Fruit fly (Drosophila melanogaster) whole organism, embryonic: Measurements from ENCODE around the gene CG13928.
A peak's percentile ranks its signal among the peaks of the same experiment; 100 is the strongest.

ENCODE experiments used
- Antp ChIP-seq: fragments of 200-800 bp; sonication (Bioruptor generic); optimal IDR thresholded peaks from 3 replicates; lab custom pipeline; 2016; ENCODE audit warnings: missing biosample characterization, missing genetic modification characterization
- Atf-2 ChIP-seq: fragments of 200-800 bp; sonication (Bioruptor generic); optimal IDR thresholded peaks from 2 replicates; lab custom pipeline; 2016; ENCODE audit warnings: missing biosample characterization, missing genetic modification characterization
- Blimp-1 ChIP-seq: fragments of 200-800 bp; sonication (Bioruptor generic); optimal IDR thresholded peaks from 3 replicates; lab custom pipeline; 2018; ENCODE audit warnings: missing biosample characterization, missing genetic modification characterization, mild to moderate bottlenecking, moderate library complexity, missing genetic modification reagents
- Bteb2 ChIP-seq: fragments of 200-800 bp; sonication (Bioruptor generic); optimal IDR thresholded peaks from 2 replicates; lab custom pipeline; 2016; ENCODE audit warnings: missing biosample characterization, missing genetic modification characterization
- CG10431 ChIP-seq: fragments of 200-800 bp; sonication (Bioruptor generic); optimal IDR thresholded peaks from 3 replicates; lab custom pipeline; 2018; ENCODE audit warnings: missing biosample characterization, mild to moderate bottlenecking, missing genetic modification characterization
- CG11504 ChIP-seq: fragments of 200-800 bp; sonication (Bioruptor generic); optimal IDR thresholded peaks from 3 replicates; lab custom pipeline; 2019; ENCODE audit warnings: missing biosample characterization, mild to moderate bottlenecking, missing genetic modification characterization, moderate library complexity
- CG12155 ChIP-seq: fragments of 200-800 bp; sonication (Bioruptor generic); optimal IDR thresholded peaks from 3 replicates; lab custom pipeline; 2016; ENCODE audit warnings: missing biosample characterization, missing genetic modification characterization
- CG13287 ChIP-seq: fragments of 200-800 bp; sonication (Bioruptor generic); IDR thresholded peaks from 2 replicates; pipeline ENCODE4 v1.3.6; 2022; ENCODE audit warnings: missing biosample characterization, missing genetic modification characterization; ENCODE audit not compliant: partially characterized antibody
- CG13296 ChIP-seq: fragments of 200-800 bp; sonication (Bioruptor generic); optimal IDR thresholded peaks from 3 replicates; lab custom pipeline; 2018; ENCODE audit warnings: missing biosample characterization, mild to moderate bottlenecking, missing genetic modification characterization
- CG1602 ChIP-seq: fragments of 200-800 bp; sonication (Bioruptor generic); optimal IDR thresholded peaks from 3 replicates; lab custom pipeline; 2016; ENCODE audit warnings: missing biosample characterization, missing genetic modification characterization
- CG1832 ChIP-seq: fragments of 200-800 bp; sonication (Bioruptor generic); optimal IDR thresholded peaks from 2 replicates; lab custom pipeline; 2017; ENCODE audit warnings: missing biosample characterization, mild to moderate bottlenecking, missing genetic modification characterization, inconsistent platforms
- CG2875 ChIP-seq: fragments of 200-800 bp; sonication (Bioruptor generic); optimal IDR thresholded peaks from 2 replicates; lab custom pipeline; 2017; ENCODE audit warnings: missing biosample characterization, mild to moderate bottlenecking, missing genetic modification characterization, missing genetic modification reagents
- CG30020 ChIP-seq: fragments of 200-800 bp; optimal IDR thresholded peaks from 2 replicates; lab custom pipeline; 2019; ENCODE audit warnings: missing biosample characterization, mild to moderate bottlenecking, missing genetic modification characterization, moderate library complexity
- CG3065 ChIP-seq: fragments of 200-800 bp; sonication (Bioruptor generic); optimal IDR thresholded peaks from 2 replicates; lab custom pipeline; 2016; ENCODE audit warnings: missing biosample characterization, missing genetic modification characterization
- CG3407 ChIP-seq: fragments of 200-800 bp; sonication (Bioruptor generic); optimal IDR thresholded peaks from 2 replicates; lab custom pipeline; 2018; ENCODE audit warnings: missing biosample characterization, mild to moderate bottlenecking, missing genetic modification characterization
- CG4617 ChIP-seq: fragments of 200-800 bp; sonication (Bioruptor generic); optimal IDR thresholded peaks from 3 replicates; lab custom pipeline; 2016; ENCODE audit warnings: missing biosample characterization, missing genetic modification characterization, borderline replicate concordance
- CG7556 ChIP-seq: fragments of 200-800 bp; sonication (Bioruptor generic); optimal IDR thresholded peaks from 2 replicates; lab custom pipeline; 2017; ENCODE audit warnings: missing biosample characterization, mild to moderate bottlenecking, missing genetic modification characterization
- CG7839 ChIP-seq: fragments of 200-800 bp; sonication (Bioruptor generic); optimal IDR thresholded peaks from 3 replicates; lab custom pipeline; 2018; ENCODE audit warnings: missing biosample characterization, mild to moderate bottlenecking, missing genetic modification characterization, moderate library complexity
- CG7963 ChIP-seq: fragments of 200-800 bp; sonication (Bioruptor generic); IDR thresholded peaks from 3 replicates; pipeline ENCODE4 v1.3.6; 2022; ENCODE audit warnings: missing biosample characterization, missing genetic modification characterization; ENCODE audit not compliant: partially characterized antibody
- CG8359 ChIP-seq: fragments of 200-800 bp; sonication (Bioruptor generic); optimal IDR thresholded peaks from 2 replicates; lab custom pipeline; 2017; ENCODE audit warnings: missing biosample characterization, mild to moderate bottlenecking, missing genetic modification characterization, borderline replicate concordance
- CG9876 ChIP-seq: fragments of 200-800 bp; sonication (Bioruptor generic); optimal IDR thresholded peaks from 2 replicates; lab custom pipeline; 2016; ENCODE audit warnings: missing biosample characterization, missing genetic modification characterization
- Fer3 ChIP-seq: fragments of 200-800 bp; sonication (Bioruptor generic); optimal IDR thresholded peaks from 2 replicates; lab custom pipeline; 2018; ENCODE audit warnings: missing biosample characterization, mild to moderate bottlenecking, missing genetic modification characterization, moderate library complexity
- HLH3B ChIP-seq: fragments of 200-800 bp; sonication (Bioruptor generic); IDR thresholded peaks from 2 replicates; pipeline ENCODE4 v1.3.6; 2022; ENCODE audit warnings: missing biosample characterization, missing genetic modification characterization
- HmgD ChIP-seq: fragments of 200-800 bp; sonication (Bioruptor generic); optimal IDR thresholded peaks from 3 replicates; lab custom pipeline; 2016; ENCODE audit warnings: missing biosample characterization, missing genetic modification characterization
- Jarid2 ChIP-seq: fragments of 200-800 bp; sonication (Bioruptor generic); optimal IDR thresholded peaks from 3 replicates; lab custom pipeline; 2017; ENCODE audit warnings: mild to moderate bottlenecking, missing biosample characterization, missing genetic modification reagents, missing genetic modification characterization
- Med ChIP-seq: fragments of 200-800 bp; sonication (Bioruptor generic); peaks from one replicate; lab custom pipeline; 2016; ENCODE audit warnings: missing biosample characterization, missing genetic modification characterization, mild to moderate bottlenecking, inconsistent platforms, moderate library complexity
- NC2β ChIP-seq: fragments of 200-800 bp; sonication (Bioruptor generic); optimal IDR thresholded peaks from 2 replicates; lab custom pipeline; 2016; ENCODE audit warnings: missing biosample characterization, missing genetic modification characterization
- NK7.1 ChIP-seq: fragments of 200-800 bp; sonication (Bioruptor generic); optimal IDR thresholded peaks from 3 replicates; lab custom pipeline; 2016; ENCODE audit warnings: missing biosample characterization, missing genetic modification characterization
- Neu2 ChIP-seq: fragments of 200-800 bp; sonication (Bioruptor generic); optimal IDR thresholded peaks from 3 replicates; lab custom pipeline; 2016; ENCODE audit warnings: missing biosample characterization, missing genetic modification characterization, borderline replicate concordance
- Poxn ChIP-seq: fragments of 200-800 bp; sonication (Bioruptor generic); IDR thresholded peaks from 2 replicates; pipeline ENCODE4 v1.3.6; 2022; ENCODE audit warnings: missing biosample characterization, missing genetic modification characterization
- Ptx1 ChIP-seq: fragments of 200-800 bp; sonication (Bioruptor generic); IDR thresholded peaks from 2 replicates; pipeline ENCODE4 v1.3.6; 2022; ENCODE audit warnings: missing biosample characterization, missing genetic modification characterization
- Usf ChIP-seq: fragments of 200-800 bp; sonication (Bioruptor generic); optimal IDR thresholded peaks from 2 replicates; lab custom pipeline; 2017; ENCODE audit warnings: missing genotype, missing biosample characterization, missing genetic modification characterization
- bsh ChIP-seq, 2 experiments: fragments of 200-800 bp; sonication (Bioruptor generic); optimal IDR thresholded peaks; 2 replicates each; lab custom pipeline; 2017 to 2018; ENCODE audit warnings: mild to moderate bottlenecking in 2 of 2, missing biosample characterization in 2 of 2, missing genetic modification characterization in 2 of 2, moderate library complexity in 1 of 2
- cg ChIP-seq: fragments of 200-800 bp; sonication (Bioruptor generic); optimal IDR thresholded peaks from 3 replicates; lab custom pipeline; 2019; ENCODE audit warnings: missing biosample characterization, mild to moderate bottlenecking, missing genetic modification characterization, moderate library complexity
- ci ChIP-seq: fragments of 200-800 bp; sonication (Bioruptor generic); IDR thresholded peaks from 3 replicates; pipeline ENCODE4 v1.3.6; 2022; ENCODE audit warnings: missing biosample characterization, missing genetic modification characterization
- crp ChIP-seq, 2 experiments: fragments of 200-800 bp; sonication (Bioruptor generic); optimal IDR thresholded peaks; 2 replicates in 1 of 2; 3 replicates in 1 of 2; lab custom pipeline; 2017; ENCODE audit warnings: missing biosample characterization in 2 of 2, missing genetic modification characterization in 2 of 2, mild to moderate bottlenecking in 1 of 2, moderate library complexity in 1 of 2
- fd96Cb ChIP-seq: fragments of 200-800 bp; sonication (Bioruptor generic); optimal IDR thresholded peaks from 2 replicates; lab custom pipeline; 2018; ENCODE audit warnings: missing biosample characterization, mild to moderate bottlenecking, missing genetic modification characterization, moderate library complexity
- h ChIP-seq: fragments of >200 bp; optimal IDR thresholded peaks from 2 replicates; lab custom pipeline; 2017
- ham ChIP-seq: fragments of 200-800 bp; sonication (Bioruptor generic); IDR thresholded peaks from 2 replicates; pipeline ENCODE4 v1.3.6; 2022; ENCODE audit warnings: missing biosample characterization, missing genetic modification characterization
- lab ChIP-seq: fragments of 200-800 bp; sonication (Bioruptor generic); optimal IDR thresholded peaks from 3 replicates; lab custom pipeline; 2017; ENCODE audit warnings: missing biosample characterization, missing genetic modification characterization, mild to moderate bottlenecking, moderate library complexity, missing genetic modification reagents
- mirr ChIP-seq: fragments of 200-800 bp; sonication (Bioruptor generic); optimal IDR thresholded peaks from 3 replicates; lab custom pipeline; 2018; ENCODE audit warnings: missing biosample characterization, mild to moderate bottlenecking, missing genetic modification characterization
- otp ChIP-seq: fragments of 200-800 bp; sonication (Bioruptor generic); IDR thresholded peaks from 3 replicates; pipeline ENCODE4, ENCODE4 v1.3.6; 2022; ENCODE audit warnings: missing biosample characterization, missing genetic modification characterization
- p53 ChIP-seq: fragments of 200-800 bp; sonication (Bioruptor generic); optimal IDR thresholded peaks from 2 replicates; lab custom pipeline; 2016; ENCODE audit warnings: missing biosample characterization, missing genetic modification characterization
- pita ChIP-seq: fragments of 200-800 bp; sonication (Bioruptor generic); optimal IDR thresholded peaks from 2 replicates; lab custom pipeline; 2017; ENCODE audit warnings: missing biosample characterization, mild to moderate bottlenecking, missing genetic modification characterization
- psq ChIP-seq: fragments of 200-800 bp; sonication (Bioruptor generic); optimal IDR thresholded peaks from 2 replicates; lab custom pipeline; 2017; ENCODE audit warnings: missing biosample characterization, missing genetic modification characterization
- shn ChIP-seq: fragments of 200-800 bp; sonication (Bioruptor generic); optimal IDR thresholded peaks from 3 replicates; lab custom pipeline; 2016; ENCODE audit warnings: missing biosample characterization, missing genetic modification characterization
- sim ChIP-seq: fragments of 200-800 bp; sonication (Bioruptor generic); IDR thresholded peaks from 2 replicates; pipeline ENCODE4 v1.3.6; 2022; ENCODE audit warnings: missing biosample characterization, missing genetic modification characterization
- stc ChIP-seq: fragments of 200-800 bp; sonication (Bioruptor generic); IDR thresholded peaks from 2 replicates; pipeline ENCODE4 v1.3.6; 2022; ENCODE audit warnings: missing biosample characterization, missing genetic modification characterization
- tin ChIP-seq: fragments of 200-800 bp; sonication (Bioruptor generic); optimal IDR thresholded peaks from 3 replicates; lab custom pipeline; 2016; ENCODE audit warnings: missing biosample characterization, missing genetic modification characterization
- tio ChIP-seq: fragments of 200-800 bp; sonication (Bioruptor generic); optimal IDR thresholded peaks from 2 replicates; lab custom pipeline; 2017; ENCODE audit warnings: missing biosample characterization, missing genetic modification characterization, inconsistent platforms
- yki ChIP-seq: fragments of >200 bp; optimal IDR thresholded peaks from 3 replicates; lab custom pipeline; 2018

Gene CG13928

DNA sequence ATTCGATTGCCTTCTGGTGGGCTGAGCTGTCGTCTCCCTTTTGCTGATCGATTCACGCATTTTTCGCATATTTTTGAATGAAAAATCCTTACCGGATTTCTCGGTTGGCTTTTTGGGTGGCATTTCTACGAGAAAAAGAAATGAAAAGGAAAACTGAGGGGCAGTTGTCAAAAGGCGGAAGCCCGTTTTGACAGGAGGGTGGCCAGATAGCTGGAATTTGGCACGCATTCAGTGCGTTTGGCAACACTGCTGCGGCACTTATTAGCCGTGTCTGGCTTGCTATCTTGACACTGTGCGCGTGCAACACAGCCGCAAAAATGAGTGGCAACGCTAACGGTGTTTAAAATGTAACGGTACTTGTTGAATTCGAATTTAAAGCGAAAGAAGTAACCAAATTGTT lies 40.3 kb upstream of the CG13928 start, which contains the start of gene RpL23A (continued):
- TF ChIP-seq CG7963 (0 out of 3 replicates have a peak, but pooled peaks have one; percentile 33), CG9876 (GFP tag; lab: Kevin White, UChicago) (peak; percentile 98), ham (GFP tag; lab: Robert Waterston, UW) (peak; percentile 91), bsh (GFP tag; optimal IDR thresholded peaks at IDR 0.05; lab: Kevin White, UChicago) (peak in 1 of 2 experiments; percentile 86), CG13287 (GFP tag; lab: Robert Waterston, UW) (peak; percentile 65), tin (GFP tag; lab: Kevin White, UChicago) (peak; percentile 93), NK7.1 (GFP tag; lab: Kevin White, UChicago) (peak; percentile 94), NC2β (GFP tag; lab: Kevin White, UChicago) (peak; percentile 100), CG7839 (tag; lab: Kevin White, UChicago) (peak; percentile 91), CG8359 (GFP tag; lab: Kevin White, UChicago) (peak; percentile 81), CG12155 (GFP tag; lab: Kevin White, UChicago) (peak; percentile 91), CG3407 (peak; percentile 93), Atf-2 (GFP tag; lab: Kevin White, UChicago) (peak; percentile 93), pita (GFP tag; lab: Kevin White, UChicago) (no peak), mirr (GFP tag; lab: Kevin White, UChicago) (peak; percentile 98), stc (GFP tag; lab: Robert Waterston, UW) (peak; percentile 91), CG1602 (GFP tag; lab: Kevin White, UChicago) (peak; percentile 88), Fer3 (tag; lab: Kevin White, UChicago) (peak; percentile 94), otp (GFP tag; lab: Robert Waterston, UW) (peak; percentile 96), CG30020 (tag; lab: Kevin White, UChicago) (peak; percentile 82), CG7556 (peak; percentile 87), tio (GFP tag; lab: Kevin White, UChicago) (no peak), Antp (GFP tag; lab: Kevin White, UChicago) (peak; percentile 98), Usf (GFP tag; lab: Kevin White, UChicago) (peak; percentile 94), lab (GFP tag; lab: Kevin White, UChicago) (peak; percentile 99), CG13296 (GFP tag; lab: Kevin White, UChicago) (peak; percentile 92), Bteb2 (GFP tag; lab: Kevin White, UChicago) (peak; percentile 95), CG11504 (tag; lab: Kevin White, UChicago) (peak; percentile 89), shn (GFP tag; lab: Kevin White, UChicago) (peak; percentile 98), CG2875 (peak; percentile 91), h (lab: Kevin White, UChicago) (no peak), Ptx1 (peak; percentile 95), CG1832 (GFP tag; lab: Kevin White, UChicago) (no peak), Med (peak; percentile 100), HmgD (GFP tag; lab: Kevin White, UChicago) (peak; percentile 99), Blimp-1 (peak; percentile 90), CG10431 (GFP tag; lab: Kevin White, UChicago) (peak; percentile 92), psq (GFP tag; lab: Kevin White, UChicago) (peak; percentile 93), p53 (GFP tag; lab: Kevin White, UChicago) (peak; percentile 97), yki (lab: Kevin White, UChicago) (no peak), CG3065 (GFP tag; lab: Kevin White, UChicago) (peak; percentile 94), fd96Cb (tag; lab: Kevin White, UChicago) (peak; percentile 74), Neu2 (peak; percentile 89), ci (GFP tag; lab: Robert Waterston, UW) (peak; percentile 99), HLH3B (GFP tag; lab: Robert Waterston, UW) (peak; percentile 92), Poxn (GFP tag; lab: Robert Waterston, UW) (peak; percentile 63), Jarid2 (GFP tag; lab: Kevin White, UChicago) (peak; percentile 85), cg (GFP tag; lab: Kevin White, UChicago) (no peak), CG4617 (GFP tag; lab: Kevin White, UChicago) (peak; percentile 93), sim (GFP tag; lab: Robert Waterston, UW) (peak; percentile 76), crp (GFP tag; optimal IDR thresholded peaks at IDR 0.05; lab: Kevin White, UChicago) (peak in 1 of 2 experiments; percentile 73)
